Worm (Caenorhabditis elegans): ENCODE results near the gene F59B2.12.
A peak's percentile ranks its signal among the peaks of the same experiment; 100 is the strongest.

F59B2.12 gene

DNA sequence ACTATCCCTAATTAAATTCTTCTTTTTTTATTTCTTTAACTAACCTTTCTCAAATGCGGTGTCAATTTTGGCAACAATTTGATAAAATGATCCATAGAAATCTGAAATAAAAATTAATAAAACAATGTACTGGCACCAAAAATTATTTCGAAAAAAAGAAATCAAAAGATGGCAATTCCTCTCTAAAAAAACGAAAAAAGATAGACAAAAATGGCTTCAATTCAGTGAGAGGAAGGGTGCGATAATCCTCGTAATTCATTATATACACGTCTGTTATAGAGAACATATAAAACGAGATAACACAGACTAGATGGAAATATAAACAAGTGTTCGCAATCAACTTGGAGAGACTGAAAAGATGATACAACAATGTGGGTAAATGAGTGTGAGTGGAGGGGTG lies 28.4 kb downstream of the F59B2.12 start, which contains the start of gene R107.2:
TSS of gene R107.2 (minus strand) at position 101 of the 400 bp plus-strand sequence.
- no peak for TF ChIP-seq sptf-1 (tag; optimal IDR thresholded peaks at IDR 0.05)
- no peak for TF ChIP-seq unc-62 (GFP tag; optimal IDR thresholded peaks at IDR 0.05)
- no peak for TF ChIP-seq zag-1 (tag; optimal IDR thresholded peaks at IDR 0.05)
- TF ChIP-seq ceh-8 (GFP tag; optimal IDR thresholded peaks at IDR 0.05) = no peak
- no peak for TF ChIP-seq unc-130 (tag; optimal IDR thresholded peaks at IDR 0.05)
- TF ChIP-seq ets-5 (GFP tag; IDR thresholded peaks at IDR 0.05) = no peak
- no peak for TF ChIP-seq zip-4 (GFP tag; optimal IDR thresholded peaks at IDR 0.05)
- no peak for TF ChIP-seq pag-3 (tag; optimal IDR thresholded peaks at IDR 0.05; ENCODE audit: borderline replicate concordance, insufficient read depth)

DNA sequence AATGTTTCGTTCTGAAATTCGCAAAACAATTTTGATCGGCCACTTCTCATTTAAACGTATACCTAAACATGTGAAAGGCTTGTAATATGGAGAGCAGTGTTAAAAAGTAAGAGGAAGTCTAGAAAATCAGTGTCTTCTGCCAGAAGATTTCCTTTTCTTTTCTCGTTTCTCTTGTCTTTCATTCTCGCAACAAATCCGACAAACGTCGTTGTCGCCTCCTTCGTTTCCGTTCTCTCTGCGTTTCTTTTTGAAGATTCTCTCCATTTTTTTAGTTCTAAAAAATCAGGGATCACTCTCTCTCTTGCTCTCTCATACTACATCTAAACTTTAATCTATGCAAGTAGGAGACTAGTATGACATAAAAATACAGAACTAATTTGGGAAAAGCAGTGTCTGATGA lies 29.9 kb downstream of the F59B2.12 start:
- no peak for TF ChIP-seq mab-9 (GFP tag; IDR thresholded peaks at IDR 0.05)
- no peak for TF ChIP-seq mdl-1 (tag; optimal IDR thresholded peaks at IDR 0.05)
- no peak for TF ChIP-seq grh-1 (GFP tag; IDR thresholded peaks at IDR 0.05)
- TF ChIP-seq fkh-10 (GFP tag; optimal IDR thresholded peaks at IDR 0.05) = peak; percentile 57
- no peak for TF ChIP-seq efl-1 (optimal IDR thresholded peaks at IDR 0.05)
- no peak for TF ChIP-seq efl-1 (GFP tag; optimal IDR thresholded peaks at IDR 0.05 in 1 of 2)

DNA sequence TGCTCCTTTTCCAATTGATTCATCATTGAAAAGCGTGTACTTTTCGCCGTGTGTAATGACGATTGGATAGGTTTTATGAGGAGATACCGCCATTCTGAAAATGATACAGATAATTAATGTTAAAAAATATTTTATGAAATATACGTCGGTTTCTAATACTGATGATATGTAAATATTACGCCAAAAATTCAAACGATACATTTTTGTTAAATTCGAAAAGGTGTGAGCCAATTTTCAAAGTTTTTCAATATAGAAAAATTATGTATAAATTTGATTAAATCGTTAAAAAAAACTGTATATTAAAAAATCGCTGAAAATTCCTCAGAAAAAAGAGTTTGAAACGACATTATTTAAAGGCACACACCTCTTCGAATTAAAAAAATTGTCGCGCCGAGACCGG lies 33.2 kb downstream of the F59B2.12 start, which contains the start of gene ikke-1:
TSS of gene ikke-1 (minus strand) at position 101 of the 400 bp plus-strand sequence.
- TF ChIP-seq C04F5.9 (tag; optimal IDR thresholded peaks at IDR 0.05) = no peak
- no peak for TF ChIP-seq vab-15 (tag; optimal IDR thresholded peaks at IDR 0.05)
- no peak for TF ChIP-seq pax-3 (tag; optimal IDR thresholded peaks at IDR 0.05)
- TF ChIP-seq C34B4.2 (tag; optimal IDR thresholded peaks at IDR 0.05) = no peak
- no peak for TF ChIP-seq nhr-85 (tag)
- TF ChIP-seq ceh-63 (GFP tag; optimal IDR thresholded peaks at IDR 0.05) = no peak
- no peak for TF ChIP-seq unc-30 (tag; optimal IDR thresholded peaks at IDR 0.05)
- no peak for TF ChIP-seq fkh-10 (GFP tag; optimal IDR thresholded peaks at IDR 0.05)
- no peak for TF ChIP-seq fos-1 (tag; optimal IDR thresholded peaks at IDR 0.05)
- no peak for TF ChIP-seq lin-39 (tag; optimal IDR thresholded peaks at IDR 0.05)
- no peak for TF ChIP-seq snpc-4 (tag; optimal IDR thresholded peaks at IDR 0.05)

DNA sequence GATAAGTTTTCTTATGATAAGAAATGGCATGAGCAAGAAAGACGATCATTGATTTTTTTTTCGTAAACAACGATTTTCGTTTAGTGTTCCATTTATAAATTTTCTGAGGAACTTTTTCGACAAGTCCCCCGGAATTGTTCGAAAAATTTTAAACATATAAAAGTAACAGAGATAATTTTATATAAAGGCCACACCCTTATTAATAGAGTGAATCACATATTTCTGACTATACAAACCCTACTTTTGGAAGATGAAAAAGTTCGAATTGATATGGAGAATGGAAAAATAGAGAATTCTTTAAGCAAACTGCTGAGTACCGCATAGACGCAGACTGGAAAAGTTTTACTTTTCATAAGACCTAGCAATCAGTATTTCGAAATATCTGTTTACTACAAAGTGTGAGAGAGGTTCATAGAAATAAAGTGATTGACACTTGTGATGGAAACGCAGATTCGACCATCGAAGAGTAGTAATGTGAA lies 33.8 kb downstream of the F59B2.12 start:
- TF ChIP-seq zip-4 (GFP tag; optimal IDR thresholded peaks at IDR 0.05) (peak; percentile 43), fos-1 (tag; optimal IDR thresholded peaks at IDR 0.05) (no peak), egl-13 (tag; optimal IDR thresholded peaks at IDR 0.05) (no peak), sox-4 (tag; optimal IDR thresholded peaks at IDR 0.05) (peak; percentile 11), nhr-20 (tag; optimal IDR thresholded peaks at IDR 0.05) (peak; percentile 84), ceh-88 (GFP tag; IDR thresholded peaks at IDR 0.05) (peak; percentile 78; the same call in 1 of the 2 replicates), rnt-1 (tag; optimal IDR thresholded peaks at IDR 0.05) (peak; percentile 75), C34B4.2 (tag; optimal IDR thresholded peaks at IDR 0.05) (no peak), unc-86 (tag; optimal IDR thresholded peaks at IDR 0.05) (peak; percentile 4), lir-3 (tag; optimal IDR thresholded peaks at IDR 0.05; ENCODE audit: poor library complexity) (peak; percentile 35), aha-1 (tag; optimal IDR thresholded peaks at IDR 0.05) (no peak), nhr-12 (tag; optimal IDR thresholded peaks at IDR 0.05) (no peak), lin-15B (tag; optimal IDR thresholded peaks at IDR 0.05) (peak; percentile 23), mdl-1 (tag; optimal IDR thresholded peaks at IDR 0.05) (peak in 1 of 2 experiments; percentile 63), blmp-1 (tag; optimal IDR thresholded peaks at IDR 0.05) (peak; percentile 66), egl-27 (tag; optimal IDR thresholded peaks at IDR 0.05) (peak in 1 of 2 experiments; percentile 17), unc-30 (tag; optimal IDR thresholded peaks at IDR 0.05) (no peak), tbx-2 (tag; optimal IDR thresholded peaks at IDR 0.05) (peak; percentile 6), nhr-77 (tag; optimal IDR thresholded peaks at IDR 0.05) (no peak), swsn-7 (tag; optimal IDR thresholded peaks at IDR 0.05) (peak; percentile 84), F16B12.6 (tag; optimal IDR thresholded peaks at IDR 0.05) (peak; percentile 30), grh-1 (GFP tag; IDR thresholded peaks at IDR 0.05) (peak; percentile 68), xbp-1 (tag; optimal IDR thresholded peaks at IDR 0.05) (peak; percentile 64), nhr-47 (tag; optimal IDR thresholded peaks at IDR 0.05) (peak; percentile 68), dsc-1 (tag; optimal IDR thresholded peaks at IDR 0.05) (peak; percentile 52), ama-1 (optimal IDR thresholded peaks at IDR 0.05) (peak; percentile 97), nhr-19 (GFP tag; conservative IDR thresholded peaks at IDR 0.05) (peak; percentile 83), lin-14 (GFP tag; optimal IDR thresholded peaks at IDR 0.05) (peak; percentile 81), nhr-90 (tag; optimal IDR thresholded peaks at IDR 0.05; ENCODE audit: poor library complexity) (peak; percentile 70), mef-2 (tag; optimal IDR thresholded peaks at IDR 0.05) (no peak)
